Fruit fly (Drosophila melanogaster) whole organism, embryonic: ENCODE measurements around the gene CG6959.

Source experiments
- Antp ChIP-seq: fragments of 200-800 bp; sonication (Bioruptor generic); optimal IDR thresholded peaks from 3 replicates; lab custom pipeline; 2016; ENCODE audit warnings: missing biosample characterization, missing genetic modification characterization
- B-H1 ChIP-seq: fragments of 200-800 bp; sonication (Bioruptor generic); IDR thresholded peaks from 3 replicates; pipeline ENCODE4 v1.3.6; 2022; ENCODE audit warnings: missing biosample characterization, missing genetic modification characterization
- BtbVII ChIP-seq: fragments of 200-800 bp; sonication (Bioruptor generic); optimal IDR thresholded peaks from 3 replicates; lab custom pipeline; 2017; ENCODE audit warnings: missing biosample characterization, mild to moderate bottlenecking, missing genetic modification characterization
- CG10209 ChIP-seq: fragments of 200-800 bp; sonication (Bioruptor generic); optimal IDR thresholded peaks from 3 replicates; lab custom pipeline; 2017; ENCODE audit warnings: missing biosample characterization, mild to moderate bottlenecking, missing genetic modification characterization, missing genetic modification reagents
- CG13624 ChIP-seq: fragments of 200-800 bp; sonication (Bioruptor generic); optimal IDR thresholded peaks from 2 replicates; lab custom pipeline; 2016; ENCODE audit warnings: missing biosample characterization, missing genetic modification characterization
- CG13894 ChIP-seq: fragments of 200-800 bp; sonication (Bioruptor generic); optimal IDR thresholded peaks from 3 replicates; lab custom pipeline; 2018; ENCODE audit warnings: missing biosample characterization, mild to moderate bottlenecking, missing genetic modification characterization, moderate library complexity
- CG14014 ChIP-seq: fragments of 200-800 bp; sonication (Bioruptor generic); IDR thresholded peaks from 2 replicates; pipeline ENCODE4 v1.3.6; 2022; ENCODE audit warnings: missing biosample characterization, missing genetic modification characterization
- CG17912 ChIP-seq: fragments of 200-800 bp; sonication (Bioruptor generic); optimal IDR thresholded peaks from 2 replicates; lab custom pipeline; 2018; ENCODE audit warnings: missing biosample characterization, mild to moderate bottlenecking, missing genetic modification characterization
- CG2199 ChIP-seq: fragments of 200-800 bp; sonication (Bioruptor generic); IDR thresholded peaks from 3 replicates; pipeline ENCODE4 v1.3.6; 2022; ENCODE audit warnings: missing biosample characterization, missing genetic modification characterization
- CG31365 ChIP-seq: fragments of 200-800 bp; sonication (Bioruptor generic); optimal IDR thresholded peaks from 2 replicates; lab custom pipeline; 2018; ENCODE audit warnings: missing biosample characterization, mild to moderate bottlenecking, missing genetic modification characterization
- CG3995 ChIP-seq: fragments of 200-800 bp; sonication (Bioruptor generic); optimal IDR thresholded peaks from 3 replicates; lab custom pipeline; 2016; ENCODE audit warnings: missing biosample characterization, missing genetic modification characterization
- CG5180 ChIP-seq: fragments of 200-800 bp; sonication (Bioruptor generic); optimal IDR thresholded peaks from 3 replicates; lab custom pipeline; 2017; ENCODE audit warnings: missing biosample characterization, missing genetic modification characterization, mild to moderate bottlenecking, moderate library complexity, missing genetic modification reagents
- CG6254 ChIP-seq: fragments of 200-800 bp; sonication (Bioruptor generic); optimal IDR thresholded peaks from 3 replicates; lab custom pipeline; 2017; ENCODE audit warnings: mild to moderate bottlenecking, missing biosample characterization, missing genetic modification reagents, missing genetic modification characterization
- CG6765 ChIP-seq: fragments of 200-800 bp; sonication (Bioruptor generic); optimal IDR thresholded peaks from 3 replicates; lab custom pipeline; 2017; ENCODE audit warnings: missing biosample characterization, mild to moderate bottlenecking, missing genetic modification characterization
- CG6791 ChIP-seq: fragments of 200-800 bp; sonication (Bioruptor generic); IDR thresholded peaks from 3 replicates; pipeline ENCODE4 v1.3.6; 2022; ENCODE audit warnings: missing biosample characterization, missing genetic modification characterization; ENCODE audit not compliant: partially characterized antibody
- CG7839 ChIP-seq: fragments of 200-800 bp; sonication (Bioruptor generic); optimal IDR thresholded peaks from 3 replicates; lab custom pipeline; 2018; ENCODE audit warnings: missing biosample characterization, mild to moderate bottlenecking, missing genetic modification characterization, moderate library complexity
- CG8765 ChIP-seq: fragments of 200-800 bp; sonication (Bioruptor generic); IDR thresholded peaks from 2 replicates; pipeline ENCODE4 v1.3.6; 2022; ENCODE audit warnings: missing biosample characterization, missing genetic modification characterization
- CG8924 ChIP-seq: fragments of 200-800 bp; optimal IDR thresholded peaks from 3 replicates; lab custom pipeline; 2019; ENCODE audit warnings: missing biosample characterization, mild to moderate bottlenecking, missing genetic modification characterization, moderate library complexity
- CG9437 ChIP-seq: fragments of 200-800 bp; sonication (Bioruptor generic); optimal IDR thresholded peaks from 2 replicates; lab custom pipeline; 2018; ENCODE audit warnings: missing biosample characterization, mild to moderate bottlenecking, missing genetic modification characterization
- CoRest ChIP-seq: fragments of 200-800 bp; sonication (Bioruptor generic); optimal IDR thresholded peaks from 3 replicates; lab custom pipeline; 2018; ENCODE audit warnings: missing biosample characterization, mild to moderate bottlenecking, missing genetic modification characterization, moderate library complexity
- D19A ChIP-seq: fragments of 200-800 bp; optimal IDR thresholded peaks from 3 replicates; lab custom pipeline; 2019; ENCODE audit warnings: missing biosample characterization, mild to moderate bottlenecking, missing genetic modification characterization, moderate library complexity
- E2f2 ChIP-seq: fragments of 200-800 bp; sonication (Bioruptor generic); IDR thresholded peaks from 2 replicates; pipeline ENCODE4 v1.3.6; 2022; ENCODE audit warnings: missing biosample characterization, missing genetic modification characterization
- Mad ChIP-seq: fragments of 200-800 bp; sonication (Bioruptor generic); optimal IDR thresholded peaks from 2 replicates; lab custom pipeline; 2016; ENCODE audit warnings: missing biosample characterization, missing genetic modification characterization
- Max ChIP-seq: fragments of 200-800 bp; sonication (Bioruptor generic); optimal IDR thresholded peaks from 2 replicates; lab custom pipeline; 2016; ENCODE audit warnings: missing biosample characterization, mild to moderate bottlenecking, missing genetic modification characterization
- Mrtf ChIP-seq: fragments of 200-800 bp; sonication (Bioruptor generic); IDR thresholded peaks from 3 replicates; pipeline ENCODE4 v1.3.6; 2022; ENCODE audit warnings: missing biosample characterization, missing genetic modification characterization
- Oaz ChIP-seq: fragments of 200-800 bp; sonication (Bioruptor generic); IDR thresholded peaks from 2 replicates; pipeline ENCODE4 v1.3.6; 2022; ENCODE audit warnings: missing biosample characterization, missing genetic modification characterization
- Ptx1 ChIP-seq: fragments of 200-800 bp; sonication (Bioruptor generic); IDR thresholded peaks from 2 replicates; pipeline ENCODE4 v1.3.6; 2022; ENCODE audit warnings: missing biosample characterization, missing genetic modification characterization
- Trl ChIP-seq, 3 experiments: fragments of >200 bp in 2 of 3; fragments of 200-800 bp in 1 of 3; sonication (Bioruptor generic) in 1 of 3; optimal IDR thresholded peaks; 2 replicates in 1 of 3; 3 replicates in 2 of 3; lab custom pipeline; 2016 to 2017; ENCODE audit warnings: missing biosample characterization in 1 of 3, missing genetic modification characterization in 1 of 3
- ato ChIP-seq: fragments of 200-800 bp; sonication (Bioruptor generic); IDR thresholded peaks from 2 replicates; pipeline ENCODE4 v1.3.6; 2022; ENCODE audit warnings: missing biosample characterization, missing genetic modification characterization; ENCODE audit not compliant: partially characterized antibody
- az2 ChIP-seq: fragments of 200-800 bp; sonication (Bioruptor generic); optimal IDR thresholded peaks from 3 replicates; lab custom pipeline; 2016; ENCODE audit warnings: missing biosample characterization, missing genetic modification characterization
- chif ChIP-seq, 2 experiments: fragments of 200-800 bp; sonication (Bioruptor generic); optimal IDR thresholded peaks; 3 replicates each; lab custom pipeline; 2016; ENCODE audit warnings: missing biosample characterization in 2 of 2, missing genetic modification characterization in 2 of 2
- chn ChIP-seq: fragments of 200-800 bp; sonication (Bioruptor generic); optimal IDR thresholded peaks from 2 replicates; lab custom pipeline; 2016; ENCODE audit warnings: missing biosample characterization, missing genetic modification characterization
- dm ChIP-seq: fragments of 200-800 bp; sonication (Bioruptor generic); optimal IDR thresholded peaks from 3 replicates; lab custom pipeline; 2016; ENCODE audit warnings: missing biosample characterization, missing genetic modification characterization
- ems ChIP-seq: fragments of 200-800 bp; sonication (Bioruptor generic); optimal IDR thresholded peaks from 3 replicates; lab custom pipeline; 2016; ENCODE audit warnings: missing biosample characterization, missing genetic modification characterization
- eve ChIP-seq, 2 experiments: fragments of >200 bp; optimal IDR thresholded peaks; 2 replicates each; lab custom pipeline; 2017; ENCODE audit warnings: missing biosample characterization in 2 of 2, missing genetic modification characterization in 2 of 2
- fd102C ChIP-seq: fragments of 200-800 bp; sonication (Bioruptor generic); optimal IDR thresholded peaks from 2 replicates; lab custom pipeline; 2018; ENCODE audit warnings: missing biosample characterization, mild to moderate bottlenecking, missing genetic modification characterization, moderate library complexity
- gfzf ChIP-seq: fragments of 200-800 bp; sonication (Bioruptor generic); optimal IDR thresholded peaks from 2 replicates; lab custom pipeline; 2016; ENCODE audit warnings: missing biosample characterization, mild to moderate bottlenecking, missing genetic modification characterization, moderate library complexity
- gsb-n ChIP-seq: fragments of 200-800 bp; sonication (Bioruptor generic); optimal IDR thresholded peaks from 3 replicates; lab custom pipeline; 2018; ENCODE audit warnings: missing biosample characterization, mild to moderate bottlenecking, missing genetic modification characterization
- her ChIP-seq: fragments of 200-800 bp; sonication (Bioruptor generic); optimal IDR thresholded peaks from 2 replicates; lab custom pipeline; 2016; ENCODE audit warnings: missing biosample characterization, missing genetic modification characterization
- hth ChIP-seq: fragments of >200 bp; optimal IDR thresholded peaks from 2 replicates; lab custom pipeline; 2017; ENCODE audit warnings: inconsistent platforms
- jing ChIP-seq: fragments of 200-800 bp; sonication (Bioruptor generic); optimal IDR thresholded peaks from 2 replicates; lab custom pipeline; 2018; ENCODE audit warnings: missing biosample characterization, mild to moderate bottlenecking, missing genetic modification characterization
- jumu ChIP-seq: fragments of 200-800 bp; sonication (Bioruptor generic); optimal IDR thresholded peaks from 3 replicates; lab custom pipeline; 2016; ENCODE audit warnings: missing biosample characterization, missing genetic modification characterization
- nau ChIP-seq: fragments of 200-800 bp; sonication (Bioruptor generic); optimal IDR thresholded peaks from 3 replicates; lab custom pipeline; 2017; ENCODE audit warnings: missing biosample characterization, mild to moderate bottlenecking, missing genetic modification characterization, missing genetic modification reagents
- pan ChIP-seq, 4 experiments: fragments of >200 bp in 3 of 4; fragments of 200-800 bp in 1 of 4; sonication (Bioruptor generic) in 1 of 4; optimal IDR thresholded peaks in 3 of 4; IDR thresholded peaks in 1 of 4; 2 replicates each; pipeline versions ENCODE4 v1.3.6 to Lab custom; 2017 to 2022; ENCODE audit warnings: missing biosample characterization in 2 of 4, missing genetic modification characterization in 2 of 4, mixed read lengths in 1 of 4
- pfk ChIP-seq: fragments of 200-800 bp; sonication (Bioruptor generic); optimal IDR thresholded peaks from 2 replicates; lab custom pipeline; 2018; ENCODE audit warnings: missing biosample characterization, mild to moderate bottlenecking, missing genetic modification characterization, moderate library complexity
- row ChIP-seq: fragments of 200-800 bp; sonication (Bioruptor generic); IDR thresholded peaks from 3 replicates; pipeline ENCODE4 v1.3.6; 2022; ENCODE audit warnings: missing biosample characterization, missing genetic modification characterization
- sens ChIP-seq: fragments of 200-800 bp; sonication (Bioruptor generic); peaks from one replicate; lab custom pipeline; 2016; ENCODE audit warnings: missing biosample characterization, missing genetic modification characterization
- sima ChIP-seq: fragments of 200-800 bp; sonication (Bioruptor generic); optimal IDR thresholded peaks from 2 replicates; lab custom pipeline; 2016; ENCODE audit warnings: missing biosample characterization, missing genetic modification characterization
- sob ChIP-seq: fragments of 200-800 bp; sonication (Bioruptor generic); IDR thresholded peaks from 2 replicates; pipeline ENCODE4 v1.3.6; 2022; ENCODE audit warnings: missing biosample characterization, missing genetic modification characterization
- zf30C ChIP-seq: fragments of 200-800 bp; sonication (Bioruptor generic); optimal IDR thresholded peaks from 3 replicates; lab custom pipeline; 2018; ENCODE audit warnings: missing biosample characterization, mild to moderate bottlenecking, missing genetic modification characterization

CG6959 gene

dm6 chr3R:11780181-11780688, 89.0 kb downstream of the CG6959 start (continued):
- peak; percentile 99 for TF ChIP-seq gsb-n
- TF ChIP-seq jing = peak; percentile 81
- peak; percentile 21 for TF ChIP-seq jumu
- TF ChIP-seq sob (GFP tag; lab: Robert Waterston, UW) = peak; percentile 74
- TF ChIP-seq CG14014 (GFP tag; lab: Robert Waterston, UW) = peak; percentile 36; the same call in 1 of the 2 replicates
- TF ChIP-seq nau (GFP tag; lab: Kevin White, UChicago) = peak; percentile 80
- no peak for TF ChIP-seq pfk
- no peak for TF ChIP-seq gfzf (GFP tag; lab: Kevin White, UChicago)
- peak in 1 of 2 experiments; percentile 91 for TF ChIP-seq eve (GFP tag; optimal IDR thresholded peaks at IDR 0.05; lab: Kevin White, UChicago)
- peak; percentile 33 to 76 for TF ChIP-seq chif (GFP tag; optimal IDR thresholded peaks at IDR 0.05; lab: Kevin White, UChicago)
- TF ChIP-seq dm = no peak
- peak; percentile 95 for TF ChIP-seq az2 (GFP tag; lab: Kevin White, UChicago)
- TF ChIP-seq Antp (GFP tag; lab: Kevin White, UChicago) = no peak
- TF ChIP-seq ems (GFP tag; lab: Kevin White, UChicago) = peak; percentile 54
- peak; percentile 82 for TF ChIP-seq Max (GFP tag; lab: Kevin White, UChicago)
- peak; percentile 88 for TF ChIP-seq CG9437 (GFP tag; lab: Kevin White, UChicago)
- TF ChIP-seq B-H1 (GFP tag; lab: Robert Waterston, UW) = peak; percentile 78
- no peak for TF ChIP-seq ato (GFP tag; lab: Robert Waterston, UW)
- TF ChIP-seq CoRest (tag; lab: Kevin White, UChicago) = peak; percentile 96
- TF ChIP-seq CG13894 (tag; lab: Kevin White, UChicago) = no peak
- no peak for TF ChIP-seq CG6791 (GFP tag; lab: Robert Waterston, UW)
- peak; percentile 96 for TF ChIP-seq D19A (tag; lab: Kevin White, UChicago)
- peak; percentile 75 for TF ChIP-seq CG8765
- peak; percentile 30; the same call in 1 of the 2 replicates for TF ChIP-seq E2f2 (GFP tag; lab: Robert Waterston, UW)
- peak; percentile 40 for TF ChIP-seq CG17912 (GFP tag; lab: Kevin White, UChicago)
- peak; percentile 73 for TF ChIP-seq chn (GFP tag; lab: Kevin White, UChicago)
- TF ChIP-seq CG3995 = peak; percentile 11
- TF ChIP-seq sima = no peak
- peak; percentile 96 for TF ChIP-seq CG7839 (tag; lab: Kevin White, UChicago)
- no peak for TF ChIP-seq CG31365 (tag; lab: Kevin White, UChicago)
- TF ChIP-seq row (GFP tag; lab: Robert Waterston, UW) = peak; percentile 91
- no peak for TF ChIP-seq pan (optimal IDR thresholded peaks at IDR 0.05; lab: Kevin White, UChicago)
- peak in 1 of 2 experiments; percentile 78 for TF ChIP-seq pan (GFP tag; optimal IDR thresholded peaks at IDR 0.05 in 1 of 2, IDR thresholded peaks at IDR 0.05 in 1 of 2)
- TF ChIP-seq Mad (GFP tag; lab: Kevin White, UChicago) = peak; percentile 63
- TF ChIP-seq BtbVII (GFP tag; lab: Kevin White, UChicago) = peak; percentile 62
- peak; percentile 94 for TF ChIP-seq CG10209
- no peak for TF ChIP-seq CG6765 (GFP tag; lab: Kevin White, UChicago)
- peak; percentile 85 for TF ChIP-seq Ptx1 (GFP tag; lab: Robert Waterston, UW)
- peak; percentile 92 for TF ChIP-seq fd102C
- no peak for TF ChIP-seq CG13624
- TF ChIP-seq sens (GFP tag; lab: Kevin White, UChicago) = peak; percentile 95
- peak; percentile 37 to 82 for TF ChIP-seq Trl (optimal IDR thresholded peaks at IDR 0.05; lab: Kevin White, UChicago)
- peak; percentile 8 for TF ChIP-seq Trl (GFP tag; optimal IDR thresholded peaks at IDR 0.05; lab: Kevin White, UChicago)
- TF ChIP-seq Mrtf (GFP tag; lab: Robert Waterston, UW) = peak; percentile 75
- peak; percentile 80; the same call in 1 of the 3 replicates for TF ChIP-seq CG2199 (GFP tag; lab: Robert Waterston, UW)
- TF ChIP-seq CG6254 (GFP tag; lab: Kevin White, UChicago) = peak; percentile 93
- TF ChIP-seq zf30C (GFP tag; lab: Kevin White, UChicago) = no peak
- peak; percentile 79 for TF ChIP-seq CG5180
- no peak for TF ChIP-seq hth (lab: Kevin White, UChicago)
- TF ChIP-seq Oaz (GFP tag; lab: Robert Waterston, UW) = peak; percentile 50
- TF ChIP-seq her (GFP tag; lab: Kevin White, UChicago) = no peak
- TF ChIP-seq CG8924 (tag; lab: Kevin White, UChicago) = peak; percentile 98
